Fruit fly (Drosophila melanogaster) whole organism, prepupa: ENCODE data around the gene CG9586.

Experiments
- Blimp-1 ChIP-seq: fragments of 200-800 bp; sonication (Bioruptor generic); optimal IDR thresholded peaks from 3 replicates; lab custom pipeline; 2017; ENCODE audit warnings: missing biosample characterization, missing genetic modification characterization, mild to moderate bottlenecking, moderate library complexity, missing genetic modification reagents
- CG10631 ChIP-seq: fragments of 200-800 bp; sonication (Bioruptor generic); optimal IDR thresholded peaks from 2 replicates; lab custom pipeline; 2016; ENCODE audit warnings: missing biosample characterization, missing genetic modification characterization
- CG10669 ChIP-seq: fragments of 200-800 bp; sonication (Bioruptor generic); optimal IDR thresholded peaks from 3 replicates; lab custom pipeline; 2018; ENCODE audit warnings: missing biosample characterization, mild to moderate bottlenecking, missing genetic modification characterization, moderate library complexity
- CG11294 ChIP-seq: fragments of 200-800 bp; sonication (Bioruptor generic); IDR thresholded peaks from 2 replicates; pipeline ENCODE4 v1.3.6; 2022; ENCODE audit warnings: missing biosample characterization, missing genetic modification characterization
- CG11762 ChIP-seq: fragments of 200-800 bp; sonication (Bioruptor generic); optimal IDR thresholded peaks from 3 replicates; lab custom pipeline; 2016; ENCODE audit warnings: missing biosample characterization, missing genetic modification characterization; ENCODE audit not compliant: insufficient read depth
- CG11902 ChIP-seq: fragments of 200-800 bp; sonication (Bioruptor generic); optimal IDR thresholded peaks from 3 replicates; lab custom pipeline; 2016; ENCODE audit warnings: missing biosample characterization, missing genetic modification characterization
- CG1621 ChIP-seq: fragments of 200-800 bp; sonication (Bioruptor generic); optimal IDR thresholded peaks from 3 replicates; lab custom pipeline; 2018; ENCODE audit warnings: missing biosample characterization, mild to moderate bottlenecking, missing genetic modification characterization
- CG16779 ChIP-seq: fragments of 200-800 bp; sonication (Bioruptor generic); optimal IDR thresholded peaks from 3 replicates; lab custom pipeline; 2017; ENCODE audit warnings: missing biosample characterization, mild to moderate bottlenecking, missing genetic modification characterization
- CG3032 ChIP-seq: fragments of 200-800 bp; optimal IDR thresholded peaks from 2 replicates; lab custom pipeline; 2019; ENCODE audit warnings: missing biosample characterization, mild to moderate bottlenecking, missing genetic modification characterization, moderate library complexity
- CG31627 ChIP-seq: fragments of 200-800 bp; sonication (Bioruptor generic); optimal IDR thresholded peaks from 3 replicates; lab custom pipeline; 2016; ENCODE audit warnings: missing biosample characterization, missing genetic modification characterization
- CG32006 ChIP-seq: fragments of 200-800 bp; sonication (Bioruptor generic); optimal IDR thresholded peaks from 3 replicates; lab custom pipeline; 2017; ENCODE audit warnings: missing biosample characterization, mild to moderate bottlenecking, missing genetic modification characterization
- CG34406 ChIP-seq: fragments of 200-800 bp; sonication (Bioruptor generic); optimal IDR thresholded peaks from 3 replicates; lab custom pipeline; 2016; ENCODE audit warnings: missing biosample characterization, missing genetic modification characterization
- CG3919 ChIP-seq: fragments of 200-800 bp; sonication (Bioruptor generic); optimal IDR thresholded peaks from 3 replicates; lab custom pipeline; 2016; ENCODE audit warnings: missing biosample characterization, missing genetic modification characterization
- CG6276 ChIP-seq: fragments of 200-800 bp; sonication (Bioruptor generic); optimal IDR thresholded peaks from 2 replicates; lab custom pipeline; 2017; ENCODE audit warnings: missing biosample characterization, mild to moderate bottlenecking, missing genetic modification characterization
- CG6808 ChIP-seq: fragments of 200-800 bp; sonication (Bioruptor generic); optimal IDR thresholded peaks from 3 replicates; lab custom pipeline; 2017; ENCODE audit warnings: missing biosample characterization, missing genetic modification characterization, mild to moderate bottlenecking, moderate library complexity, missing genetic modification reagents
- CG6854 ChIP-seq: fragments of 200-800 bp; sonication (Bioruptor generic); optimal IDR thresholded peaks from 2 replicates; lab custom pipeline; 2017; ENCODE audit warnings: missing biosample characterization, mild to moderate bottlenecking, missing genetic modification characterization
- CG7368 ChIP-seq: fragments of 200-800 bp; sonication (Bioruptor generic); optimal IDR thresholded peaks from 3 replicates; lab custom pipeline; 2016; ENCODE audit warnings: missing biosample characterization, missing genetic modification characterization
- CG8319 ChIP-seq: fragments of 200-800 bp; sonication (Bioruptor generic); optimal IDR thresholded peaks from 3 replicates; lab custom pipeline; 2016; ENCODE audit warnings: missing biosample characterization, missing genetic modification characterization
- CG8632 ChIP-seq: fragments of 200-800 bp; sonication (Bioruptor generic); optimal IDR thresholded peaks from 3 replicates; lab custom pipeline; 2016; ENCODE audit warnings: missing biosample characterization, missing genetic modification characterization
- Eip78C ChIP-seq: fragments of 200-800 bp; sonication (Bioruptor generic); peaks from one replicate; lab custom pipeline; 2016; ENCODE audit warnings: missing biosample characterization, missing genetic modification characterization
- Eip93F ChIP-seq: fragments of 200-800 bp; sonication (Bioruptor generic); optimal IDR thresholded peaks from 2 replicates; lab custom pipeline; 2016; ENCODE audit warnings: missing biosample characterization, mild to moderate bottlenecking, missing genetic modification characterization
- Ets96B ChIP-seq: fragments of 200-800 bp; optimal IDR thresholded peaks from 2 replicates; lab custom pipeline; 2019; ENCODE audit warnings: missing biosample characterization, mild to moderate bottlenecking, missing genetic modification characterization, moderate library complexity
- Hr38 ChIP-seq: sonication (Bioruptor generic); optimal IDR thresholded peaks from 2 replicates; lab custom pipeline; 2016; ENCODE audit warnings: missing biosample characterization, missing genetic modification characterization
- Hr39 ChIP-seq: fragments of 200-800 bp; sonication (Bioruptor generic); optimal IDR thresholded peaks from 2 replicates; lab custom pipeline; 2016; ENCODE audit warnings: missing biosample characterization, missing genetic modification characterization
- Hr4 ChIP-seq: fragments of 200-800 bp; sonication (Bioruptor generic); optimal IDR thresholded peaks from 3 replicates; lab custom pipeline; 2016; ENCODE audit warnings: missing biosample characterization, missing genetic modification characterization
- Lpt ChIP-seq: fragments of 200-800 bp; sonication (Bioruptor generic); optimal IDR thresholded peaks from 3 replicates; lab custom pipeline; 2016; ENCODE audit warnings: missing biosample characterization, missing genetic modification characterization
- Met ChIP-seq: fragments of 200-800 bp; sonication (Bioruptor generic); optimal IDR thresholded peaks from 3 replicates; lab custom pipeline; 2016; ENCODE audit warnings: missing biosample characterization, missing genetic modification characterization
- OdsH ChIP-seq: fragments of 200-800 bp; sonication (Bioruptor generic); optimal IDR thresholded peaks from 3 replicates; lab custom pipeline; 2016; ENCODE audit warnings: missing biosample characterization, missing genetic modification characterization
- Sox102F ChIP-seq: fragments of 200-800 bp; sonication (Bioruptor generic); optimal IDR thresholded peaks from 2 replicates; lab custom pipeline; 2016; ENCODE audit warnings: missing biosample characterization, mild to moderate bottlenecking, missing genetic modification characterization
- Sox15 ChIP-seq: fragments of 200-800 bp; sonication (Bioruptor generic); optimal IDR thresholded peaks from 3 replicates; lab custom pipeline; 2016; ENCODE audit warnings: missing biosample characterization, missing genetic modification characterization
- acj6 ChIP-seq: fragments of 200-800 bp; sonication (Bioruptor generic); optimal IDR thresholded peaks from 3 replicates; lab custom pipeline; 2016; ENCODE audit warnings: missing biosample characterization, missing genetic modification characterization
- cyc ChIP-seq: fragments of 200-800 bp; sonication (Bioruptor generic); optimal IDR thresholded peaks from 3 replicates; lab custom pipeline; 2016; ENCODE audit warnings: missing biosample characterization, missing genetic modification characterization
- dac ChIP-seq: fragments of 200-800 bp; sonication (Bioruptor generic); optimal IDR thresholded peaks from 2 replicates; lab custom pipeline; 2017; ENCODE audit warnings: missing biosample characterization, mild to moderate bottlenecking, missing genetic modification characterization
- dsx ChIP-seq: fragments of 200-800 bp; optimal IDR thresholded peaks from 3 replicates; lab custom pipeline; 2019; ENCODE audit warnings: missing biosample characterization, mild to moderate bottlenecking, missing genetic modification characterization, moderate library complexity; ENCODE audit not compliant: poor library complexity, severe bottlenecking
- fd85E ChIP-seq: fragments of 200-800 bp; sonication (Bioruptor generic); optimal IDR thresholded peaks from 3 replicates; lab custom pipeline; 2016; ENCODE audit warnings: missing biosample characterization, missing genetic modification characterization
- fkh ChIP-seq: fragments of 200-800 bp; sonication (Bioruptor generic); optimal IDR thresholded peaks from 3 replicates; lab custom pipeline; 2017; ENCODE audit warnings: missing biosample characterization, mild to moderate bottlenecking, missing genetic modification characterization, moderate library complexity
- lz ChIP-seq: fragments of 200-800 bp; sonication (Bioruptor generic); optimal IDR thresholded peaks from 3 replicates; lab custom pipeline; 2016; ENCODE audit warnings: missing biosample characterization, missing genetic modification characterization
- pdm3 ChIP-seq: fragments of 200-800 bp; sonication (Bioruptor generic); optimal IDR thresholded peaks from 3 replicates; lab custom pipeline; 2016; ENCODE audit warnings: missing biosample characterization, missing genetic modification characterization
- salr ChIP-seq, 2 experiments: fragments of 200-800 bp; sonication (Bioruptor generic); optimal IDR thresholded peaks; 3 replicates each; lab custom pipeline; 2016 to 2018; ENCODE audit warnings: missing biosample characterization in 2 of 2, missing genetic modification characterization in 2 of 2, mild to moderate bottlenecking in 1 of 2
- spab ChIP-seq: fragments of 200-800 bp; sonication (Bioruptor generic); optimal IDR thresholded peaks from 2 replicates; lab custom pipeline; 2017; ENCODE audit warnings: missing biosample characterization, mild to moderate bottlenecking, missing genetic modification characterization, missing genetic modification reagents
- ss ChIP-seq, 2 experiments: fragments of 200-800 bp; sonication (Bioruptor generic); optimal IDR thresholded peaks; 2 replicates in 1 of 2; 3 replicates in 1 of 2; lab custom pipeline; 2017 to 2018; ENCODE audit warnings: mild to moderate bottlenecking in 2 of 2, missing biosample characterization in 2 of 2, missing genetic modification characterization in 2 of 2, moderate library complexity in 1 of 2
- vri ChIP-seq: fragments of 200-800 bp; sonication (Bioruptor generic); optimal IDR thresholded peaks from 3 replicates; lab custom pipeline; 2016; ENCODE audit warnings: missing biosample characterization, mild to moderate bottlenecking, missing genetic modification characterization

Gene CG9586

dm6 chr2L:9136712-9137111 is 29.6 kb downstream of the CG9586 start (continued):
- TF ChIP-seq fd85E (GFP tag; lab: Kevin White, UChicago) (no peak), CG3032 (tag; lab: Kevin White, UChicago) (no peak), Hr4 (GFP tag; lab: Kevin White, UChicago) (no peak), Eip93F (GFP tag; lab: Kevin White, UChicago) (no peak), dsx (peak; percentile 43), dac (GFP tag; lab: Kevin White, UChicago) (no peak), acj6 (GFP tag; lab: Kevin White, UChicago) (no peak), CG1621 (tag; lab: Kevin White, UChicago) (no peak), cyc (GFP tag; lab: Kevin White, UChicago) (no peak), Met (GFP tag; lab: Kevin White, UChicago) (no peak), CG34406 (no peak), Sox15 (GFP tag; lab: Kevin White, UChicago) (no peak), Eip78C (no peak), Lpt (GFP tag; lab: Kevin White, UChicago) (peak; percentile 13), CG6276 (GFP tag; lab: Kevin White, UChicago) (no peak), pdm3 (GFP tag; lab: Kevin White, UChicago) (no peak), CG7368 (GFP tag; lab: Kevin White, UChicago) (no peak), CG8319 (GFP tag; lab: Kevin White, UChicago) (no peak), CG10631 (GFP tag; lab: Kevin White, UChicago) (no peak), CG16779 (no peak), CG32006 (no peak)
- TF ChIP-seq, all 60 proteins: peak for 9

dm6 chr2L:9134940-9135339 is 31.4 kb downstream of the CG9586 start:
- TF ChIP-seq Hr38 (GFP tag; lab: Kevin White, UChicago) (no peak), acj6 (GFP tag; lab: Kevin White, UChicago) (no peak), CG1621 (tag; lab: Kevin White, UChicago) (no peak), Sox102F (GFP tag; lab: Kevin White, UChicago) (no peak), CG32006 (no peak), CG31627 (GFP tag; lab: Kevin White, UChicago) (no peak), fkh (GFP tag; lab: Kevin White, UChicago) (no peak), CG11902 (GFP tag; lab: Kevin White, UChicago) (no peak), CG8632 (no peak), fd85E (GFP tag; lab: Kevin White, UChicago) (no peak), Ets96B (tag; lab: Kevin White, UChicago) (no peak), cyc (GFP tag; lab: Kevin White, UChicago) (no peak), CG11762 (no peak), Blimp-1 (no peak), Met (GFP tag; lab: Kevin White, UChicago) (no peak), Hr4 (GFP tag; lab: Kevin White, UChicago) (no peak), CG3032 (tag; lab: Kevin White, UChicago) (no peak), CG7368 (GFP tag; lab: Kevin White, UChicago) (no peak)

- TF ChIP-seq spab (GFP tag; lab: Kevin White, UChicago): no peak
- no peak for TF ChIP-seq CG6854 (GFP tag; lab: Kevin White, UChicago)
- peak; percentile 75 for TF ChIP-seq vri (GFP tag; lab: Kevin White, UChicago)
- TF ChIP-seq fkh (GFP tag; lab: Kevin White, UChicago): peak; percentile 56
These were observed 32.1 kb downstream of the CG9586 start for dm6 chr2L:9134209-9134608.

- peak; percentile 91 for TF ChIP-seq Eip78C
- TF ChIP-seq salr (GFP tag; optimal IDR thresholded peaks at IDR 0.05; lab: Kevin White, UChicago): peak in 1 of 2 experiments; percentile 48
- TF ChIP-seq CG11294 (GFP tag; lab: Robert Waterston, UW): no peak
- no peak for TF ChIP-seq Sox15 (GFP tag; lab: Kevin White, UChicago)
- no peak for TF ChIP-seq Hr38 (GFP tag; lab: Kevin White, UChicago)
- TF ChIP-seq acj6 (GFP tag; lab: Kevin White, UChicago): peak; percentile 63
- TF ChIP-seq dsx: peak; percentile 70
- no peak for TF ChIP-seq CG6854 (GFP tag; lab: Kevin White, UChicago)
- TF ChIP-seq lz (GFP tag; lab: Kevin White, UChicago): peak; percentile 33
- no peak for TF ChIP-seq CG31627 (GFP tag; lab: Kevin White, UChicago)
- TF ChIP-seq CG6808 (GFP tag; lab: Kevin White, UChicago): peak; percentile 55
- TF ChIP-seq spab (GFP tag; lab: Kevin White, UChicago): peak; percentile 60
- peak; percentile 13 for TF ChIP-seq cyc (GFP tag; lab: Kevin White, UChicago)
- no peak for TF ChIP-seq CG11902 (GFP tag; lab: Kevin White, UChicago)
- no peak for TF ChIP-seq fd85E (GFP tag; lab: Kevin White, UChicago)
- no peak for TF ChIP-seq dac (GFP tag; lab: Kevin White, UChicago)
- TF ChIP-seq OdsH (GFP tag; lab: Kevin White, UChicago): peak; percentile 70
- peak; percentile 55 for TF ChIP-seq CG10669
- TF ChIP-seq CG8632: peak; percentile 24
- TF ChIP-seq Hr39 (GFP tag; lab: Kevin White, UChicago): no peak
- TF ChIP-seq CG3919 (GFP tag; lab: Kevin White, UChicago): peak; percentile 71
- TF ChIP-seq CG34406: peak; percentile 66
- TF ChIP-seq ss (GFP tag; optimal IDR thresholded peaks at IDR 0.05; lab: Kevin White, UChicago): peak; percentile 57 to 62
These were observed 33.1 kb downstream of the CG9586 start for dm6 chr2L:9133169-9133568.
